Worm (Caenorhabditis elegans) whole organism, young adult: ENCODE data around the gene C29F7.1.

Experiments used
- B0035.1 ChIP-seq: sonication (generic microtip); optimal IDR thresholded peaks from 2 replicates; lab custom pipeline; 2016; ENCODE audit warnings: missing genetic modification characterization, mild to moderate bottlenecking, missing compliant biosample characterization, missing genotype, missing genetic modification reagents
- Y67H2A.10 ChIP-seq: fragments of 200-800 bp; sonication (Bioruptor generic); conservative IDR thresholded peaks from 2 replicates; pipeline ENCODE4 v1.3.6; 2022; ENCODE audit warnings: missing genetic modification reagents, missing genetic modification characterization, missing compliant biosample characterization
- lsl-1 ChIP-seq: fragments of 200-800 bp; sonication (Bioruptor generic); optimal IDR thresholded peaks from 2 replicates; lab custom pipeline; 2018; ENCODE audit warnings: mild to moderate bottlenecking, missing genetic modification characterization, moderate library complexity, missing compliant biosample characterization
- nhr-80 ChIP-seq: sonication (generic microtip); optimal IDR thresholded peaks from 2 replicates; lab custom pipeline; 2016; ENCODE audit warnings: missing genetic modification characterization, missing compliant biosample characterization
- sdz-38 ChIP-seq: sonication (generic microtip); optimal IDR thresholded peaks from 2 replicates; lab custom pipeline; 2016; ENCODE audit warnings: missing genotype, missing genetic modification characterization, missing compliant biosample characterization
- sptf-2 ChIP-seq: fragments of 200-800 bp; sonication (Bioruptor generic); optimal IDR thresholded peaks from 2 replicates; lab custom pipeline; 2018; ENCODE audit warnings: mild to moderate bottlenecking, missing genetic modification characterization, missing compliant biosample characterization
- tbp1 ChIP-seq: fragments of 200-800 bp; sonication (Bioruptor generic); optimal IDR thresholded peaks from 2 replicates; lab custom pipeline; 2018; ENCODE audit warnings: mild to moderate bottlenecking, missing genetic modification characterization, missing compliant biosample characterization
- tbx-9 ChIP-seq: sonication (generic microtip); optimal IDR thresholded peaks from 2 replicates; lab custom pipeline; 2016; ENCODE audit warnings: borderline replicate concordance, missing genetic modification characterization, inconsistent platforms, missing compliant biosample characterization
- ztf-25 ChIP-seq: fragments of 200-800 bp; sonication (Bioruptor generic); IDR thresholded peaks from 2 replicates; pipeline ENCODE4 v1.3.6; 2022; ENCODE audit warnings: missing genetic modification reagents, missing genetic modification characterization, missing compliant biosample characterization
- ztf-28 ChIP-seq: fragments of 200-800 bp; sonication (Bioruptor generic); IDR thresholded peaks from 2 replicates; pipeline ENCODE4 v1.3.6; 2022; ENCODE audit warnings: missing genetic modification reagents, missing genetic modification characterization, missing compliant biosample characterization

- TF ChIP-seq lsl-1 (GFP tag; lab: Kevin White, UChicago), result no peak
- TF ChIP-seq ztf-28 (GFP tag; lab: Robert Waterston, UW), result no peak
- TF ChIP-seq ztf-25, result no peak
- peak; percentile 8 for TF ChIP-seq nhr-80
- no peak for TF ChIP-seq sdz-38 (tag; lab: Kevin White, UChicago)
- no peak for TF ChIP-seq tbx-9 (tag; lab: Kevin White, UChicago)
- TF ChIP-seq tbp1, result peak; percentile 93
- no peak for TF ChIP-seq B0035.1 (tag; lab: Kevin White, UChicago)
- no peak for TF ChIP-seq Y67H2A.10 (GFP tag; lab: Robert Waterston, UW)
- TF ChIP-seq sptf-2 (GFP tag; lab: Kevin White, UChicago), result no peak
Observed at ce11 chrX:13414974-13415373, 5.2 kb downstream of the C29F7.1 start.
